Worm (Caenorhabditis elegans) whole organism, early embryonic: ENCODE results near the gene T26A5.2.

Experiments
- B0310.2 ChIP-seq: sonication (generic microtip); optimal IDR thresholded peaks from 2 replicates; lab custom pipeline; 2016; ENCODE audit warnings: mild to moderate bottlenecking, missing genetic modification characterization, missing compliant biosample characterization
- F13C5.2 ChIP-seq: sonication (generic microtip); optimal IDR thresholded peaks from 2 replicates; lab custom pipeline; 2017; ENCODE audit warnings: mild to moderate bottlenecking, missing genetic modification characterization, inconsistent platforms, missing compliant biosample characterization
- ets-7 ChIP-seq: sonication (generic microtip); optimal IDR thresholded peaks from 2 replicates; lab custom pipeline; 2016; ENCODE audit warnings: missing genotype, missing genetic modification characterization, missing compliant biosample characterization
- flt-1 ChIP-seq: fragments of 200-800 bp; sonication (Bioruptor generic); IDR thresholded peaks from 2 replicates; pipeline ENCODE4 v1.3.6; 2022; ENCODE audit warnings: missing genetic modification characterization, missing compliant biosample characterization
- scrt-1 ChIP-seq: fragments of 200-800 bp; sonication (Bioruptor generic); IDR thresholded peaks from 2 replicates; pipeline ENCODE4 v1.3.6; 2022; ENCODE audit warnings: missing genetic modification characterization, missing compliant biosample characterization
- tbx-37 ChIP-seq: fragments of 200-800 bp; sonication (Bioruptor generic); conservative IDR thresholded peaks from 2 replicates; pipeline ENCODE4 v1.3.6; 2022; ENCODE audit warnings: missing genetic modification reagents, missing genetic modification characterization, missing compliant biosample characterization
- tra-4 ChIP-seq: sonication (generic microtip); optimal IDR thresholded peaks from 2 replicates; lab custom pipeline; 2017; ENCODE audit warnings: missing genetic modification characterization, missing compliant biosample characterization

DNA sequence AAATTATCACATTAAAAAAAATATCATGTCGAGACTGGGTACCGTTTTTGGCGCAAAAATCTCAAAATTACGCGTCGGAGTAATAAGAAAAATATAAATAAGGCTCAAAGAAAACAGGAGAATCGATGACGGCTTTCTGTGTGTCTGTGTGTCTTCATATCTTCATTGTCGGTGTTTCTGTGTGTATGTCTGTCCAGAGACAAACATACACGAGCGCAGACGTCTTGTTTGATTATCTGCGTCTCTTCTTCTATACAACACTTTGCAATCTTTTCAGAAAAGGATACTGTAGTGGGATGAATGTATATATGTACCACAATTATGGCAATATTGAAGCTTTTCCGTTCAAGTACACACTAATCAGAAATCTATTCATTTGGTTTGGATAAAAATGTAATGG lies 22.8 kb upstream of the T26A5.2 start, which contains the start of gene C05D11.13:
- TF ChIP-seq flt-1, result no peak
- TF ChIP-seq tra-4 (tag; lab: Kevin White, UChicago), result no peak
- TF ChIP-seq ets-7 (tag; lab: Kevin White, UChicago), result no peak
- TF ChIP-seq F13C5.2 (tag; lab: Kevin White, UChicago), result no peak
- no peak for TF ChIP-seq scrt-1 (GFP tag; lab: Robert Waterston, UW)
- TF ChIP-seq tbx-37 (GFP tag; lab: Robert Waterston, UW), result no peak
- no peak for TF ChIP-seq B0310.2 (tag; lab: Kevin White, UChicago)
